Fruit fly (Drosophila melanogaster) whole organism, adult: ENCODE results near the gene CG3222.

Source experiments
- CG14711 ChIP-seq: fragments of 200-800 bp; sonication (Bioruptor generic); optimal IDR thresholded peaks from 2 replicates; lab custom pipeline; 2018; ENCODE audit warnings: missing biosample characterization, mild to moderate bottlenecking, missing genetic modification characterization, moderate library complexity
- kay ChIP-seq: fragments of 200-800 bp; sonication (Bioruptor generic); peaks from one replicate; lab custom pipeline; 2016; ENCODE audit warnings: missing biosample characterization, missing genetic modification characterization, borderline replicate concordance
- pad ChIP-seq: fragments of 200-800 bp; sonication (Bioruptor generic); optimal IDR thresholded peaks from 3 replicates; lab custom pipeline; 2017; ENCODE audit warnings: missing biosample characterization, missing genetic modification characterization, mild to moderate bottlenecking, moderate library complexity, missing genetic modification reagents

DNA sequence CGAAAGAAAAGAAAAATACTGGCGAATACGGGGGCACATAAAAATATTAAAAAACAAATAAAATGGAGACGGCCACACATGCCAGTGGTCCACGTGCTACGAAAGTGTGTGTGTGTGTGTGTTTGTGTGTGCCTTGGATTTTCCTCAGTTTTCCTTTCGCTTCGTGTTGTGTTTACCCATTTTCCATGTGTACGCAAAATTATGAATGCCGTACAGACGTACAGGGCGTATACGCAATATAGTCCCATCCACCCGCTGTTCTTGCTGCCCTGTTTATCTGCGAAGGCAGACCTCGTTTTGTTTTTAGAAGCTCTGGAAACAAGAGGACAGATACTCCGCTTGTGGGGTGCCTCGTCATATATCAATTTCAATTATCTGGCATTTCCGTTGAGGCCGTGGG is 42.1 kb upstream of the CG3222 start:
- TF ChIP-seq CG14711 (tag; lab: Kevin White, UChicago) (no peak), pad (GFP tag; lab: Kevin White, UChicago) (no peak), kay (GFP tag; lab: Kevin White, UChicago) (no peak)
